Worm (Caenorhabditis elegans) whole organism, young adult: ENCODE data around the gene nhr-38.

Experiments used
- B0019.2 ChIP-seq: fragments of 200-800 bp; sonication (Bioruptor generic); conservative IDR thresholded peaks from 2 replicates; pipeline ENCODE4 v1.3.6; 2022; ENCODE audit warnings: missing genetic modification reagents, missing genetic modification characterization, missing compliant biosample characterization
- B0336.3 ChIP-seq: fragments of 200-800 bp; sonication (Bioruptor generic); IDR thresholded peaks from 2 replicates; pipeline ENCODE4 v1.3.6; 2022; ENCODE audit warnings: missing genetic modification characterization, missing compliant biosample characterization
- D2030.7 ChIP-seq: fragments of 200-800 bp; sonication (Bioruptor generic); IDR thresholded peaks from 2 replicates; pipeline ENCODE4 v1.3.6; 2022; ENCODE audit warnings: missing genetic modification reagents, missing genetic modification characterization, missing compliant biosample characterization
- F10E7.11 ChIP-seq: sonication (generic microtip); optimal IDR thresholded peaks from 2 replicates; lab custom pipeline; 2017; ENCODE audit warnings: mild to moderate bottlenecking, missing genetic modification characterization, moderate library complexity, missing compliant biosample characterization
- F52B5.7 ChIP-seq: sonication (generic microtip); optimal IDR thresholded peaks from 2 replicates; lab custom pipeline; 2016; ENCODE audit warnings: mild to moderate bottlenecking, missing genetic modification characterization, missing compliant biosample characterization
- F55B11.4 ChIP-seq: sonication (generic microtip); optimal IDR thresholded peaks from 2 replicates; lab custom pipeline; 2016; ENCODE audit warnings: missing compliant biosample characterization, missing genetic modification characterization, borderline replicate concordance; ENCODE audit not compliant: insufficient read depth
- F57A8.1 ChIP-seq: fragments of 200-800 bp; sonication (Bioruptor generic); optimal IDR thresholded peaks from 2 replicates; lab custom pipeline; 2018; ENCODE audit warnings: mild to moderate bottlenecking, missing genetic modification characterization, moderate library complexity, missing compliant biosample characterization
- F57C9.4 ChIP-seq: sonication (generic microtip); optimal IDR thresholded peaks from 2 replicates; lab custom pipeline; 2017; ENCODE audit warnings: mild to moderate bottlenecking, missing genetic modification characterization, missing compliant biosample characterization
- K12H6.12 ChIP-seq: fragments of 200-800 bp; sonication (Bioruptor generic); optimal IDR thresholded peaks from 2 replicates; lab custom pipeline; 2018; ENCODE audit warnings: mild to moderate bottlenecking, missing genetic modification characterization, missing compliant biosample characterization
- T07F8.4 ChIP-seq: sonication (generic microtip); optimal IDR thresholded peaks from 2 replicates; lab custom pipeline; 2016; ENCODE audit warnings: mild to moderate bottlenecking, missing genetic modification characterization, moderate library complexity, missing compliant biosample characterization
- Y56A3A.18 ChIP-seq: fragments of 200-800 bp; sonication (Bioruptor generic); IDR thresholded peaks from 2 replicates; pipeline ENCODE4 v1.3.6; 2022; ENCODE audit warnings: missing genetic modification reagents, missing genetic modification characterization, missing compliant biosample characterization
- Y79H2A.3 ChIP-seq: fragments of 200-800 bp; sonication (Bioruptor generic); conservative IDR thresholded peaks from 2 replicates; pipeline ENCODE4 v1.3.6; 2022; ENCODE audit warnings: missing genetic modification reagents, missing genetic modification characterization, missing compliant biosample characterization
- akir-1 ChIP-seq: fragments of 200-800 bp; sonication (Bioruptor generic); optimal IDR thresholded peaks from 2 replicates; lab custom pipeline; 2018; ENCODE audit warnings: mild to moderate bottlenecking, missing genetic modification characterization, moderate library complexity, missing compliant biosample characterization
- aptf-3 ChIP-seq: fragments of 200-800 bp; sonication (Bioruptor generic); IDR thresholded peaks from 2 replicates; pipeline ENCODE4 v1.3.6; 2022; ENCODE audit warnings: missing genetic modification characterization, missing compliant biosample characterization
- attf-3 ChIP-seq: fragments of 200-800 bp; sonication (Bioruptor generic); conservative IDR thresholded peaks from 2 replicates; pipeline ENCODE4 v1.3.6; 2022; ENCODE audit warnings: missing genetic modification reagents, missing genetic modification characterization, missing compliant biosample characterization
- attf-6 ChIP-seq: fragments of 200-800 bp; sonication (Bioruptor generic); IDR thresholded peaks from 2 replicates; pipeline ENCODE4 v1.3.6; 2022; ENCODE audit warnings: missing genetic modification reagents, missing genetic modification characterization, missing compliant biosample characterization
- bed-1 ChIP-seq: fragments of 200-800 bp; sonication (Bioruptor generic); IDR thresholded peaks from 2 replicates; pipeline ENCODE4 v1.3.6; 2022; ENCODE audit warnings: missing genetic modification reagents, missing genetic modification characterization, missing compliant biosample characterization
- bed-2 ChIP-seq: fragments of 200-800 bp; sonication (Bioruptor generic); IDR thresholded peaks from 2 replicates; pipeline ENCODE4 v1.3.6; 2022; ENCODE audit warnings: missing genetic modification reagents, missing genetic modification characterization, missing compliant biosample characterization
- ceh-100 ChIP-seq: fragments of 200-800 bp; sonication (Bioruptor generic); IDR thresholded peaks from 2 replicates; pipeline ENCODE4 v1.3.6; 2022; ENCODE audit warnings: missing genetic modification reagents, missing genetic modification characterization, missing compliant biosample characterization
- ceh-79 ChIP-seq: sonication (generic microtip); optimal IDR thresholded peaks from 2 replicates; lab custom pipeline; 2017; ENCODE audit warnings: mild to moderate bottlenecking, missing genetic modification characterization, missing compliant biosample characterization
- ceh-91 ChIP-seq: fragments of 200-800 bp; sonication (Bioruptor generic); IDR thresholded peaks from 2 replicates; pipeline ENCODE4 v1.3.6; 2022; ENCODE audit warnings: missing genetic modification reagents, missing genetic modification characterization, missing compliant biosample characterization
- dox-1 ChIP-seq: fragments of 200-800 bp; sonication (Bioruptor generic); IDR thresholded peaks from 2 replicates; pipeline ENCODE4 v1.3.6; 2022; ENCODE audit warnings: missing genetic modification reagents, missing genetic modification characterization, missing compliant biosample characterization
- dpl-1 ChIP-seq: fragments of 150-350 bp; optimal IDR thresholded peaks from 2 replicates; lab custom pipeline; 2014; ENCODE audit warnings: missing biosample characterization, missing genetic modification reagents, missing genetic modification characterization
- hlh-12 ChIP-seq: sonication (generic microtip); optimal IDR thresholded peaks from 2 replicates; lab custom pipeline; 2016; ENCODE audit warnings: missing genetic modification characterization, missing compliant biosample characterization
- hlh-26 ChIP-seq: fragments of 200-800 bp; sonication (Bioruptor generic); conservative IDR thresholded peaks from 2 replicates; pipeline ENCODE4 v1.3.6; 2022; ENCODE audit warnings: missing genetic modification reagents, missing genetic modification characterization, missing compliant biosample characterization
- hmg-1.2 ChIP-seq: fragments of 200-800 bp; sonication (Bioruptor generic); IDR thresholded peaks from 2 replicates; pipeline ENCODE4 v1.3.6; 2022; ENCODE audit warnings: missing genetic modification reagents, missing genetic modification characterization, missing compliant biosample characterization
- hmg-20 ChIP-seq: fragments of 200-800 bp; sonication (Bioruptor generic); IDR thresholded peaks from 2 replicates; pipeline ENCODE4 v1.3.6; 2022; ENCODE audit warnings: missing genetic modification reagents, missing genetic modification characterization, missing compliant biosample characterization
- hsf-1 ChIP-seq: fragments of 200-800 bp; sonication (Bioruptor generic); IDR thresholded peaks from 2 replicates; pipeline ENCODE4 v1.3.6; 2022; ENCODE audit warnings: missing genetic modification reagents, missing genetic modification characterization, missing compliant biosample characterization
- lag-1 ChIP-seq: fragments of 200-800 bp; sonication (Bioruptor generic); IDR thresholded peaks from 2 replicates; pipeline ENCODE4 v1.3.6; 2022; ENCODE audit warnings: missing genetic modification reagents, missing genetic modification characterization, missing compliant biosample characterization
- let-607 ChIP-seq, 2 experiments: fragments of 200-800 bp in 1 of 2; sonication (Bioruptor generic) in 1 of 2; sonication (generic microtip) in 1 of 2; optimal IDR thresholded peaks; 2 replicates each; lab custom pipeline; 2016 to 2018; ENCODE audit warnings: mild to moderate bottlenecking in 2 of 2, missing compliant biosample characterization in 2 of 2, missing genetic modification characterization in 2 of 2, moderate library complexity in 2 of 2, missing genotype in 1 of 2
- lin-54 ChIP-seq: fragments of 200-800 bp; sonication (Bioruptor generic); optimal IDR thresholded peaks from 2 replicates; lab custom pipeline; 2018; ENCODE audit warnings: mild to moderate bottlenecking, missing genetic modification characterization, missing compliant biosample characterization
- madf-8 ChIP-seq: fragments of 200-800 bp; sonication (Bioruptor generic); conservative IDR thresholded peaks from 2 replicates; pipeline ENCODE4 v1.3.6; 2022; ENCODE audit warnings: missing genetic modification reagents, missing genetic modification characterization, missing compliant biosample characterization
- mcd-1 ChIP-seq: fragments of 200-800 bp; sonication (Bioruptor generic); IDR thresholded peaks from 2 replicates; pipeline ENCODE4 v1.3.6; 2022; ENCODE audit warnings: missing genetic modification reagents, missing genetic modification characterization, missing compliant biosample characterization
- mxl-1 ChIP-seq: sonication (generic microtip); optimal IDR thresholded peaks from 2 replicates; lab custom pipeline; 2016; ENCODE audit warnings: missing genetic modification characterization, missing compliant biosample characterization
- nfyb-1 ChIP-seq: fragments of 200-800 bp; sonication (Bioruptor generic); IDR thresholded peaks from 2 replicates; pipeline ENCODE4 v1.3.6; 2022; ENCODE audit warnings: missing genetic modification reagents, missing genetic modification characterization, missing compliant biosample characterization
- nhr-179 ChIP-seq: sonication (generic microtip); optimal IDR thresholded peaks from 2 replicates; lab custom pipeline; 2016; ENCODE audit warnings: mild to moderate bottlenecking, missing genetic modification characterization, missing compliant biosample characterization
- nhr-80 ChIP-seq: sonication (generic microtip); optimal IDR thresholded peaks from 2 replicates; lab custom pipeline; 2016; ENCODE audit warnings: missing genetic modification characterization, missing compliant biosample characterization
- repo-1 ChIP-seq: sonication (generic microtip); optimal IDR thresholded peaks from 2 replicates; lab custom pipeline; 2017; ENCODE audit warnings: mild to moderate bottlenecking, missing genetic modification characterization, missing compliant biosample characterization
- snpc-4 ChIP-seq, 5 experiments: fragments of 150-350 bp in 1 of 5; sonication (generic microtip) in 4 of 5; optimal IDR thresholded peaks; 2 replicates each; lab custom pipeline; 2014 to 2018; ENCODE audit warnings: missing genetic modification characterization in 5 of 5, missing biosample characterization in 3 of 5, antibody characterized with exemption in 2 of 5, mild to moderate bottlenecking in 2 of 5, missing compliant biosample characterization in 2 of 5, missing genotype in 2 of 5, moderate library complexity in 2 of 5, missing genetic modification reagents in 1 of 5
- tbp1 ChIP-seq: fragments of 200-800 bp; sonication (Bioruptor generic); optimal IDR thresholded peaks from 2 replicates; lab custom pipeline; 2018; ENCODE audit warnings: mild to moderate bottlenecking, missing genetic modification characterization, missing compliant biosample characterization
- xnd-1 ChIP-seq: sonication (generic microtip); optimal IDR thresholded peaks from 2 replicates; lab custom pipeline; 2016; ENCODE audit warnings: missing genotype, missing genetic modification reagents, missing genetic modification characterization, missing compliant biosample characterization
- ztf-18 ChIP-seq: sonication (generic microtip); optimal IDR thresholded peaks from 2 replicates; lab custom pipeline; 2016; ENCODE audit warnings: missing genotype, mild to moderate bottlenecking, missing genetic modification characterization, missing compliant biosample characterization
- ztf-22 ChIP-seq: fragments of 200-800 bp; sonication (Bioruptor generic); optimal IDR thresholded peaks from 2 replicates; lab custom pipeline; 2018; ENCODE audit warnings: mild to moderate bottlenecking, missing genetic modification characterization, moderate library complexity, missing compliant biosample characterization

Gene nhr-38

DNA sequence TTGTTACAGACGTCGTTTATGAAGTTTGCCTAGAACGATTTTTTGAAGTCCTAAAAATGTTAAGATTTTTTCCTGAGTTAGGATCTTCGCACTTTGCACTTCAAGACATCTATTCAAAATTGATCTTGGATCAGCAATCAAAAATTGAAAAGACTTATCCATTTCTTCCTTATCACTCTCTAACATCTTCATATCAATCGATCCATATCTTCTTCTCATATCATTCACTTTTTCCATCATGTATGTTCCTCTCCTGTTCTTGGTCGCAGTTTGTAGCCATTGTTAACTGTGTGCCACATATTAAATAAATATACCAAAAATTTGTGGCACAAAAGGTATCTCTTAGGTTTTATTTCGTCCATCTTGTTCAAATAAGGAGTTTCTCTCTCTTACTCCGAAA lies 45.7 kb downstream of the nhr-38 start:
- TF ChIP-seq let-607 (tag; optimal IDR thresholded peaks at IDR 0.05; lab: Kevin White, UChicago) (no peak), K12H6.12 (no peak), attf-3 (no peak), F52B5.7 (tag; lab: Kevin White, UChicago) (no peak), Y79H2A.3 (GFP tag; lab: Robert Waterston, UW) (no peak), akir-1 (GFP tag; lab: Kevin White, UChicago) (no peak), dox-1 (GFP tag; lab: Robert Waterston, UW) (no peak), F57A8.1 (GFP tag; lab: Kevin White, UChicago) (no peak), hlh-26 (GFP tag; lab: Robert Waterston, UW) (no peak), F57C9.4 (tag; lab: Kevin White, UChicago) (no peak), Y56A3A.18 (GFP tag; lab: Robert Waterston, UW) (no peak), tbp1 (GFP tag; lab: Kevin White, UChicago) (no peak), mcd-1 (GFP tag; lab: Robert Waterston, UW) (no peak), F10E7.11 (tag; lab: Kevin White, UChicago) (no peak), ceh-91 (GFP tag; lab: Robert Waterston, UW) (no peak)
- TF ChIP-seq, all 124 proteins: peak for 0

- TF ChIP-seq nhr-80 (tag; lab: Kevin White, UChicago) (peak; percentile 81), snpc-4 (GFP tag; optimal IDR thresholded peaks at IDR 0.05; lab: Kevin White, UChicago) (no peak), snpc-4 (tag; optimal IDR thresholded peaks at IDR 0.05; lab: Kevin White, UChicago) (peak in 1 of 4 experiments; percentile 13), aptf-3 (GFP tag; lab: Robert Waterston, UW) (no peak), hmg-1.2 (GFP tag; lab: Robert Waterston, UW) (peak; percentile 67; the same call in 1 of the 2 replicates), attf-6 (GFP tag; lab: Robert Waterston, UW) (no peak)
Measured at ce11 chrIV:9756647-9757424, 46.8 kb downstream of the nhr-38 start.

ce11 chrIV:9757425-9757740 lies 47.4 kb downstream of the nhr-38 start, which contains the start of gene nhr-97:
Gene nhr-97, plus strand, starts transcription at chrIV:9757641.
- TF ChIP-seq dpl-1 (GFP tag; lab: Kevin White, UChicago) (no peak), Y56A3A.18 (GFP tag; lab: Robert Waterston, UW) (no peak), madf-8 (GFP tag; lab: Robert Waterston, UW) (no peak), K12H6.12 (no peak), bed-2 (no peak), F55B11.4 (tag; lab: Kevin White, UChicago) (no peak), hsf-1 (GFP tag; lab: Robert Waterston, UW) (no peak), ceh-100 (no peak), dox-1 (GFP tag; lab: Robert Waterston, UW) (no peak), lag-1 (GFP tag; lab: Robert Waterston, UW) (no peak), ztf-22 (GFP tag; lab: Kevin White, UChicago) (no peak), hmg-20 (GFP tag; lab: Robert Waterston, UW) (no peak), xnd-1 (no peak)
- TF ChIP-seq, all 124 proteins: peak for 0

- TF ChIP-seq nfyb-1 = no peak
- TF ChIP-seq hlh-12 = no peak
- no peak for TF ChIP-seq ztf-18
- TF ChIP-seq repo-1 (tag; lab: Kevin White, UChicago) = no peak
- TF ChIP-seq B0336.3 (GFP tag; lab: Robert Waterston, UW) = no peak
- no peak for TF ChIP-seq attf-6 (GFP tag; lab: Robert Waterston, UW)
- no peak for TF ChIP-seq lin-54 (GFP tag; lab: Kevin White, UChicago)
- TF ChIP-seq xnd-1 = no peak
- no peak for TF ChIP-seq mxl-1 (tag; lab: Kevin White, UChicago)
- no peak for TF ChIP-seq D2030.7 (GFP tag; lab: Robert Waterston, UW)
- no peak for TF ChIP-seq K12H6.12
- TF ChIP-seq nhr-179 (tag; lab: Kevin White, UChicago) = no peak
- TF ChIP-seq ceh-79 (tag; lab: Kevin White, UChicago) = no peak
- TF ChIP-seq bed-1 = no peak
- TF ChIP-seq T07F8.4 (tag; lab: Kevin White, UChicago) = no peak
- no peak for TF ChIP-seq B0019.2 (GFP tag; lab: Robert Waterston, UW)
Measured at ce11 chrIV:9761751-9762150, 51.8 kb downstream of the nhr-38 start.
